Worm (Caenorhabditis elegans) whole organism, L4 larva: Measurements from ENCODE around the gene hlh-10.

Source experiments
- D1046.2 ChIP-seq: fragments of 200-800 bp; sonication (Bioruptor generic); IDR thresholded peaks from 2 replicates; pipeline ENCODE4 v1.3.6; 2022; ENCODE audit warnings: missing genetic modification characterization, missing compliant biosample characterization
- F37D6.2 ChIP-seq: sonication (generic microtip); optimal IDR thresholded peaks from 2 replicates; lab custom pipeline; 2016; ENCODE audit warnings: mild to moderate bottlenecking, missing genetic modification characterization, missing compliant biosample characterization
- F44E2.7 ChIP-seq: fragments of 200-800 bp; sonication (Bioruptor generic); IDR thresholded peaks from 2 replicates; pipeline ENCODE4 v2.1.2; 2022; ENCODE audit warnings: missing genetic modification characterization, missing compliant biosample characterization
- Y75B8A.6 ChIP-seq: fragments of 200-800 bp; sonication (Bioruptor generic); IDR thresholded peaks from 2 replicates; pipeline ENCODE4 v1.3.6; 2022; ENCODE audit warnings: missing genetic modification reagents, missing genetic modification characterization, missing compliant biosample characterization
- attf-4 ChIP-seq: sonication (generic microtip); optimal IDR thresholded peaks from 3 replicates; lab custom pipeline; 2017; ENCODE audit warnings: missing biosample characterization, missing genetic modification characterization
- ceh-20 ChIP-seq: fragments of 200-800 bp; sonication (Bioruptor generic); IDR thresholded peaks from 2 replicates; pipeline ENCODE4 v1.3.6; 2022; ENCODE audit warnings: missing genetic modification reagents, missing genetic modification characterization, missing compliant biosample characterization
- ces-1 ChIP-seq: fragments of 150-350 bp; sonication (generic microtip); optimal IDR thresholded peaks from 4 replicates; lab custom pipeline; 2014; ENCODE audit warnings: missing biosample characterization, missing genetic modification reagents, missing genetic modification characterization
- daf-12 ChIP-seq: fragments of 150-350 bp; optimal IDR thresholded peaks from 2 replicates; lab custom pipeline; 2014; ENCODE audit warnings: missing biosample characterization, missing genetic modification reagents, missing genetic modification characterization
- dmd-6 ChIP-seq: fragments of 200-800 bp; sonication (Bioruptor generic); IDR thresholded peaks from 2 replicates; pipeline ENCODE4 v1.3.6; 2022; ENCODE audit warnings: missing genetic modification reagents, missing genetic modification characterization, missing compliant biosample characterization
- duxl-1 ChIP-seq: sonication (generic microtip); optimal IDR thresholded peaks from 2 replicates; lab custom pipeline; 2016; ENCODE audit warnings: mild to moderate bottlenecking, missing genetic modification characterization, moderate library complexity, missing compliant biosample characterization; ENCODE audit not compliant: poor library complexity
- egl-43 ChIP-seq: fragments of 200-800 bp; sonication (Bioruptor generic); IDR thresholded peaks from 2 replicates; pipeline ENCODE4 v1.3.6; 2022; ENCODE audit warnings: missing genetic modification reagents, missing genetic modification characterization, missing compliant biosample characterization
- hif-1 ChIP-seq, 2 experiments: sonication (generic microtip); optimal IDR thresholded peaks; 2 replicates each; lab custom pipeline; 2016 to 2017; ENCODE audit warnings: missing compliant biosample characterization in 2 of 2, missing genetic modification characterization in 2 of 2, missing genetic modification reagents in 2 of 2, missing genotype in 2 of 2, mild to moderate bottlenecking in 1 of 2
- hmg-1.1 ChIP-seq: fragments of 200-800 bp; sonication (Bioruptor generic); IDR thresholded peaks from 2 replicates; pipeline ENCODE4 v1.3.6; 2022; ENCODE audit warnings: missing genetic modification reagents, missing genetic modification characterization, missing compliant biosample characterization
- lin-15B ChIP-seq: fragments of 150-350 bp; sonication (generic microtip); optimal IDR thresholded peaks from 3 replicates; lab custom pipeline; 2014; ENCODE audit warnings: missing biosample characterization, missing genetic modification characterization
- lin-39 ChIP-seq: fragments of 150-350 bp; optimal IDR thresholded peaks from 2 replicates; lab custom pipeline; 2014; ENCODE audit warnings: missing biosample characterization, missing genetic modification reagents, missing genetic modification characterization
- madf-5 ChIP-seq, 2 experiments: fragments of 200-800 bp; sonication (Bioruptor generic); IDR thresholded peaks; 2 replicates each; pipeline ENCODE4 v1.3.6; 2022; ENCODE audit warnings: missing compliant biosample characterization in 2 of 2, missing genetic modification characterization in 2 of 2
- mep-1 ChIP-seq: fragments of 150-350 bp; sonication (generic microtip); optimal IDR thresholded peaks from 3 replicates; lab custom pipeline; 2014; ENCODE audit warnings: missing biosample characterization, missing genetic modification characterization
- mes-2 ChIP-seq: sonication (generic microtip); optimal IDR thresholded peaks from 2 replicates; lab custom pipeline; 2016; ENCODE audit warnings: missing genotype, mild to moderate bottlenecking, missing genetic modification characterization, missing compliant biosample characterization; ENCODE audit not compliant: poor library complexity, severe bottlenecking
- mxl-3 ChIP-seq: fragments of 200-800 bp; sonication (Bioruptor generic); optimal IDR thresholded peaks from 2 replicates; lab custom pipeline; 2018; ENCODE audit warnings: mild to moderate bottlenecking, missing genetic modification characterization, missing compliant biosample characterization
- nhr-11 ChIP-seq: fragments of 150-350 bp; optimal IDR thresholded peaks from 2 replicates; lab custom pipeline; 2014; ENCODE audit warnings: missing biosample characterization, missing genetic modification characterization
- pha-4 ChIP-seq, 2 experiments: fragments of 150-350 bp in 1 of 2; fragments of 200-800 bp in 1 of 2; sonication (Bioruptor generic) in 1 of 2; IDR thresholded peaks in 1 of 2; optimal IDR thresholded peaks in 1 of 2; 2 replicates each; pipeline versions ENCODE4 v1.3.6 to Lab custom; 2014 to 2022; ENCODE audit warnings: missing genetic modification characterization in 2 of 2, missing genetic modification reagents in 2 of 2, missing biosample characterization in 1 of 2, missing compliant biosample characterization in 1 of 2
- rbr-2 ChIP-seq: sonication (generic microtip); optimal IDR thresholded peaks from 2 replicates; lab custom pipeline; 2016; ENCODE audit warnings: missing genotype, missing genetic modification characterization, missing compliant biosample characterization
- saeg-2 ChIP-seq: fragments of 200-800 bp; sonication (Bioruptor generic); IDR thresholded peaks from 2 replicates; pipeline ENCODE4 v1.3.6; 2022; ENCODE audit warnings: missing genetic modification reagents, missing genetic modification characterization, missing compliant biosample characterization
- set-16 ChIP-seq: fragments of 200-800 bp; sonication (Bioruptor generic); IDR thresholded peaks from 2 replicates; pipeline ENCODE4 v1.3.6; 2022; ENCODE audit warnings: missing genetic modification reagents, missing genetic modification characterization, missing compliant biosample characterization
- snpc-1.2 ChIP-seq: fragments of 200-800 bp; sonication (Bioruptor generic); IDR thresholded peaks from 2 replicates; pipeline ENCODE4 v1.3.6; 2022; ENCODE audit warnings: missing genetic modification reagents, missing genetic modification characterization, missing compliant biosample characterization
- tra-1 ChIP-seq: fragments of 200-800 bp; sonication (Bioruptor generic); IDR thresholded peaks from 2 replicates; pipeline ENCODE4 v1.3.6; 2022; ENCODE audit warnings: missing genetic modification reagents, missing genetic modification characterization, missing compliant biosample characterization
- unc-39 ChIP-seq: sonication (generic microtip); optimal IDR thresholded peaks from 2 replicates; lab custom pipeline; 2017; ENCODE audit warnings: missing biosample characterization, missing genetic modification characterization
- unc-62 ChIP-seq, 3 experiments: fragments of 150-350 bp in 1 of 3; sonication (generic microtip); optimal IDR thresholded peaks in 2 of 3; peaks in 1 of 3; 1 replicate in 1 of 3; 2 replicates in 2 of 3; lab custom pipeline; 2014 to 2017; ENCODE audit warnings: missing biosample characterization in 3 of 3, missing genetic modification characterization in 3 of 3, missing genetic modification reagents in 3 of 3, missing genotype in 1 of 3
- vab-7 ChIP-seq: fragments of 200-800 bp; sonication (Bioruptor generic); IDR thresholded peaks from 2 replicates; pipeline ENCODE4 v1.3.6; 2022; ENCODE audit warnings: missing genetic modification reagents, missing genetic modification characterization, missing compliant biosample characterization
- zfp-2 ChIP-seq: sonication (generic microtip); optimal IDR thresholded peaks from 2 replicates; lab custom pipeline; 2016; ENCODE audit warnings: mild to moderate bottlenecking, missing genetic modification characterization, missing compliant biosample characterization
- zip-2 ChIP-seq: fragments of 150-350 bp; optimal IDR thresholded peaks from 2 replicates; lab custom pipeline; 2014; ENCODE audit warnings: missing biosample characterization, missing genetic modification characterization
- ztf-7 ChIP-seq: fragments of 150-350 bp; optimal IDR thresholded peaks from 2 replicates; lab custom pipeline; 2014; ENCODE audit warnings: missing biosample characterization, missing genetic modification characterization

The hlh-10 gene

DNA sequence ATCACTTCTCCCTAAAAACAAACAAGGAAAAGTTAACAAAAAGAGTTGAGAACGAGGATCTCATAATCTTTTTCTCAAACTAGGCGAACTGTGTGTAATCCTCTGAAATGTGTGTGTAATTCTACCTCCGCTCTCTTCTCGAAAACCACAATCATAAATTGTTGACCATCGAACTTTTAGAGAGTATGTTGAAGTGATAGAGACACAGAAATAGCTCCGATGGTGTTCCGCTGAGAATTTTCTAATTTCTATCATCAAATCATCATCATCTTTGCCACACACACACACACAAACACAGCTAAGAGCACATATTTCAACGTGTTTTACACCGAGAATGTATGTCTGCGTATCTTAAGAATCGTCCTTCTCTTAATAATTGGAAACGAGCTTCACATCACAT lies 13.6 kb upstream of the hlh-10 start:
- peak in 1 of 2 experiments; percentile 87 for TF ChIP-seq unc-62 (GFP tag; optimal IDR thresholded peaks at IDR 0.05 in 1 of 2; lab: Kevin White, UChicago)
- TF ChIP-seq unc-62 (tag; optimal IDR thresholded peaks at IDR 0.05; lab: Kevin White, UChicago), result no peak
- TF ChIP-seq lin-15B (tag; lab: Kevin White, UChicago), result no peak

ce11 chrV:9293359-9293758 lies 11.3 kb upstream of the hlh-10 start:
- peak; percentile 43 for TF ChIP-seq rbr-2
- no peak for TF ChIP-seq mxl-3
- TF ChIP-seq set-16, result peak; percentile 98
- TF ChIP-seq Y75B8A.6 (GFP tag; lab: Robert Waterston, UW), result no peak
- 0 out of 2 replicates have a peak, but pooled peaks have one; percentile 5 for TF ChIP-seq vab-7
- TF ChIP-seq madf-5 (GFP tag; IDR thresholded peaks at IDR 0.05; lab: Robert Waterston, UW), result peak in 1 of 2 experiments; percentile 62; a peak in 1 of 4 replicates
- peak; percentile 86 for TF ChIP-seq egl-43
- peak; percentile 33; the same call in 1 of the 2 replicates for TF ChIP-seq hmg-1.1

- TF ChIP-seq snpc-1.2 (no peak), mep-1 (tag; lab: Kevin White, UChicago) (no peak), nhr-11 (tag; lab: Kevin White, UChicago) (no peak), mes-2 (tag; lab: Kevin White, UChicago) (no peak), ztf-7 (tag; lab: Kevin White, UChicago) (no peak), saeg-2 (no peak), duxl-1 (tag; lab: Kevin White, UChicago) (no peak), mxl-3 (no peak), D1046.2 (GFP tag; lab: Robert Waterston, UW) (no peak), F37D6.2 (tag; lab: Kevin White, UChicago) (no peak), hif-1 (tag; optimal IDR thresholded peaks at IDR 0.05; lab: Kevin White, UChicago) (no peak)
Observed at ce11 chrV:9291919-9292318, 9.9 kb upstream of the hlh-10 start, which contains the start of gene ZK682.7. Gene ZK682.7, minus strand, starts transcription at chrV:9292165.

DNA sequence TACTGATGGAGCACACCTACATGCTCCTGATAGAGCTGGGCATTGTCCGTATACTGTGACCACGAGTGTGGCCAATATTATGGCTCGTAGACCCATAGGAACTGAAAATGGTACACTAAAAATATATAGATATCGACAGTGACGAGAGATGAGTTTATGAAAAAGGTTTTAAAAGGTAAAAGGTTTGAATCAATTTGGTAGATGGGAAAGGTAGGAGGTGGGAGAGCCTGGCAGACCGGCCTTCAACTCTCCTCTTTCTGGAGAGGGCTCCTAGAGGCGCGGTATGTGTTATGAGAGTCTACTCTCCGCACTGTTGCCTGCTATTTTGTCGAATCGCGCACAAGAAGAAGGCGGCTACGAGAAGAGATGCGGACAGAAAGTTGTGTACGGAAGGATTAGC lies 5.5 kb upstream of the hlh-10 start, which contains the start of gene lron-2:
TSS of gene lron-2 (minus strand) at position 101 of the 400 bp plus-strand sequence.
- no peak for TF ChIP-seq dmd-6 (GFP tag; lab: Robert Waterston, UW)
- TF ChIP-seq zip-2 (tag; lab: Kevin White, UChicago), result no peak
- TF ChIP-seq pha-4 (GFP tag; IDR thresholded peaks at IDR 0.05; lab: Robert Waterston, UW), result no peak
- TF ChIP-seq pha-4 (tag; optimal IDR thresholded peaks at IDR 0.05; lab: Kevin White, UChicago), result no peak
- no peak for TF ChIP-seq tra-1
- no peak for TF ChIP-seq lin-15B (tag; lab: Kevin White, UChicago)
- no peak for TF ChIP-seq ces-1 (GFP tag; lab: Kevin White, UChicago)
- TF ChIP-seq rbr-2, result no peak
- TF ChIP-seq ceh-20 (GFP tag; lab: Robert Waterston, UW), result no peak
- TF ChIP-seq attf-4 (tag; lab: Kevin White, UChicago), result no peak
- TF ChIP-seq unc-39 (tag; lab: Kevin White, UChicago), result no peak
- no peak for TF ChIP-seq F44E2.7 (GFP tag; lab: Robert Waterston, UW)
- no peak for TF ChIP-seq lin-39

ce11 chrV:9283452-9283851 lies 1.4 kb upstream of the hlh-10 start:
- no peak for TF ChIP-seq daf-12 (tag; lab: Kevin White, UChicago)
- TF ChIP-seq vab-7, result no peak
- TF ChIP-seq zfp-2 (tag; lab: Kevin White, UChicago), result no peak
